Worm (Caenorhabditis elegans) whole organism, L1 larva: ENCODE results near the gene F10E9.3.

Experiments
- C16A3.4 ChIP-seq: fragments of 150-350 bp; optimal IDR thresholded peaks from 2 replicates; lab custom pipeline; 2014; ENCODE audit warnings: missing biosample characterization, missing genetic modification characterization
- C34B4.2 ChIP-seq: sonication (generic microtip); optimal IDR thresholded peaks from 2 replicates; lab custom pipeline; 2017; ENCODE audit warnings: mild to moderate bottlenecking, missing genetic modification characterization, missing compliant biosample characterization
- aly-2 ChIP-seq: fragments of 150-350 bp; optimal IDR thresholded peaks from 2 replicates; lab custom pipeline; 2014; ENCODE audit warnings: missing biosample characterization, missing genetic modification characterization
- ama-1 ChIP-seq: fragments of 150-350 bp; optimal IDR thresholded peaks from 2 replicates; lab custom pipeline; 2014
- ceh-8 ChIP-seq: fragments of 200-800 bp; sonication (Bioruptor generic); optimal IDR thresholded peaks from 2 replicates; lab custom pipeline; 2018; ENCODE audit warnings: mild to moderate bottlenecking, missing genetic modification characterization, moderate library complexity, missing compliant biosample characterization
- ceh-82 ChIP-seq, 3 experiments: fragments of 150-350 bp in 1 of 3; sonication (generic microtip) in 2 of 3; optimal IDR thresholded peaks; 2 replicates each; lab custom pipeline; 2014 to 2017; ENCODE audit warnings: missing biosample characterization in 3 of 3, missing genetic modification characterization in 3 of 3
- ces-1 ChIP-seq: fragments of 150-350 bp; optimal IDR thresholded peaks from 2 replicates; lab custom pipeline; 2014; ENCODE audit warnings: missing biosample characterization, missing genetic modification reagents, missing genetic modification characterization
- dsc-1 ChIP-seq: sonication (generic microtip); optimal IDR thresholded peaks from 2 replicates; lab custom pipeline; 2016; ENCODE audit warnings: mild to moderate bottlenecking, missing genetic modification characterization, missing compliant biosample characterization
- efl-3 ChIP-seq: fragments of 200-800 bp; sonication (Bioruptor generic); optimal IDR thresholded peaks from 2 replicates; lab custom pipeline; 2018; ENCODE audit warnings: mild to moderate bottlenecking, missing genetic modification characterization, missing compliant biosample characterization
- egl-27 ChIP-seq, 2 experiments: fragments of 150-350 bp in 1 of 2; sonication (generic microtip); optimal IDR thresholded peaks; 3 replicates each; lab custom pipeline; 2017 to 2018; ENCODE audit warnings: missing biosample characterization in 2 of 2, missing genetic modification characterization in 2 of 2, missing genetic modification reagents in 2 of 2
- elt-2 ChIP-seq: sonication (generic microtip); optimal IDR thresholded peaks from 2 replicates; lab custom pipeline; 2016; ENCODE audit warnings: missing genetic modification characterization, mild to moderate bottlenecking, inconsistent platforms, missing compliant biosample characterization, missing genetic modification reagents
- fkh-8 ChIP-seq: sonication (generic microtip); optimal IDR thresholded peaks from 2 replicates; lab custom pipeline; 2016; ENCODE audit warnings: mild to moderate bottlenecking, missing genetic modification characterization, missing compliant biosample characterization
- fos-1 ChIP-seq: fragments of 150-350 bp; optimal IDR thresholded peaks from 2 replicates; lab custom pipeline; 2014; ENCODE audit warnings: missing biosample characterization, missing genetic modification characterization
- hlh-17 ChIP-seq: fragments of 200-800 bp; sonication (Bioruptor generic); optimal IDR thresholded peaks from 2 replicates; lab custom pipeline; 2018; ENCODE audit warnings: missing genetic modification characterization, mild to moderate bottlenecking, missing compliant biosample characterization, moderate library complexity, borderline replicate concordance
- hlh-4 ChIP-seq: sonication (generic microtip); optimal IDR thresholded peaks from 2 replicates; lab custom pipeline; 2016; ENCODE audit warnings: mild to moderate bottlenecking, missing genetic modification characterization, missing compliant biosample characterization
- hpl-2 ChIP-seq: fragments of 150-350 bp; optimal IDR thresholded peaks from 2 replicates; lab custom pipeline; 2014; ENCODE audit warnings: missing biosample characterization, missing genetic modification reagents, missing genetic modification characterization
- isw-1 ChIP-seq: fragments of 200-800 bp; sonication (Bioruptor generic); IDR thresholded peaks from 2 replicates; pipeline ENCODE4 v1.3.6; 2022; ENCODE audit warnings: missing genetic modification characterization, missing compliant biosample characterization
- jun-1 ChIP-seq: fragments of 150-350 bp; optimal IDR thresholded peaks from 2 replicates; lab custom pipeline; 2014; ENCODE audit warnings: missing biosample characterization, missing genetic modification reagents, missing genetic modification characterization
- lin-13 ChIP-seq: fragments of 150-350 bp; optimal IDR thresholded peaks from 2 replicates; lab custom pipeline; 2014; ENCODE audit warnings: missing biosample characterization, missing genetic modification reagents, missing genetic modification characterization
- lin-14 ChIP-seq: fragments of 200-800 bp; sonication (Bioruptor generic); optimal IDR thresholded peaks from 2 replicates; lab custom pipeline; 2018; ENCODE audit warnings: mild to moderate bottlenecking, missing genetic modification characterization, moderate library complexity, missing compliant biosample characterization
- lin-15B ChIP-seq: fragments of 150-350 bp; sonication (generic microtip); optimal IDR thresholded peaks from 3 replicates; lab custom pipeline; 2014; ENCODE audit warnings: missing biosample characterization, missing genetic modification characterization
- lin-35 ChIP-seq, 2 experiments: fragments of 150-350 bp; optimal IDR thresholded peaks; 2 replicates each; lab custom pipeline; 2014; ENCODE audit warnings: missing biosample characterization in 2 of 2, missing genetic modification characterization in 2 of 2, missing genetic modification reagents in 2 of 2
- lin-39 ChIP-seq: fragments of 150-350 bp; optimal IDR thresholded peaks from 2 replicates; lab custom pipeline; 2014; ENCODE audit warnings: missing biosample characterization, missing genetic modification reagents, missing genetic modification characterization
- lir-3 ChIP-seq: sonication (generic microtip); optimal IDR thresholded peaks from 2 replicates; lab custom pipeline; 2016; ENCODE audit warnings: mild to moderate bottlenecking, missing genetic modification characterization, moderate library complexity, missing compliant biosample characterization; ENCODE audit not compliant: poor library complexity
- lsy-2 ChIP-seq, 2 experiments: fragments of 150-350 bp; optimal IDR thresholded peaks; 2 replicates each; lab custom pipeline; 2014; ENCODE audit warnings: missing biosample characterization in 2 of 2, missing genetic modification characterization in 2 of 2
- mdl-1 ChIP-seq, 2 experiments: fragments of 150-350 bp; optimal IDR thresholded peaks; 2 replicates each; lab custom pipeline; 2014 to 2017; ENCODE audit warnings: missing biosample characterization in 2 of 2, missing genetic modification characterization in 2 of 2, inconsistent platforms in 1 of 2
- mef-2 ChIP-seq: fragments of 150-350 bp; optimal IDR thresholded peaks from 2 replicates; lab custom pipeline; 2014; ENCODE audit warnings: missing biosample characterization, missing genetic modification characterization
- mep-1 ChIP-seq: fragments of 150-350 bp; optimal IDR thresholded peaks from 2 replicates; lab custom pipeline; 2014; ENCODE audit warnings: missing biosample characterization, missing genetic modification characterization
- nhr-19 ChIP-seq: fragments of 200-800 bp; sonication (Bioruptor generic); conservative IDR thresholded peaks from 2 replicates; pipeline ENCODE4 v1.3.6; 2022; ENCODE audit warnings: missing genetic modification characterization, missing compliant biosample characterization
- nhr-20 ChIP-seq: sonication (generic microtip); optimal IDR thresholded peaks from 2 replicates; lab custom pipeline; 2016; ENCODE audit warnings: mild to moderate bottlenecking, missing genetic modification characterization, missing compliant biosample characterization
- nhr-237 ChIP-seq: fragments of 150-350 bp; optimal IDR thresholded peaks from 2 replicates; lab custom pipeline; 2014; ENCODE audit warnings: missing biosample characterization, missing genetic modification characterization
- nhr-47 ChIP-seq: sonication (generic microtip); optimal IDR thresholded peaks from 2 replicates; lab custom pipeline; 2016; ENCODE audit warnings: mild to moderate bottlenecking, missing genetic modification characterization, moderate library complexity, missing compliant biosample characterization
- nhr-76 ChIP-seq: sonication (generic microtip); optimal IDR thresholded peaks from 2 replicates; lab custom pipeline; 2017; ENCODE audit warnings: missing biosample characterization, missing genetic modification characterization
- nhr-90 ChIP-seq: sonication (generic microtip); optimal IDR thresholded peaks from 2 replicates; lab custom pipeline; 2016; ENCODE audit warnings: mild to moderate bottlenecking, missing genetic modification characterization, missing compliant biosample characterization; ENCODE audit not compliant: poor library complexity
- pag-3 ChIP-seq: sonication (generic microtip); optimal IDR thresholded peaks from 2 replicates; lab custom pipeline; 2017; ENCODE audit warnings: missing genetic modification characterization, mild to moderate bottlenecking, missing compliant biosample characterization, antibody characterized with exemption, borderline replicate concordance; ENCODE audit not compliant: insufficient read depth
- pqm-1 ChIP-seq: sonication (generic microtip); optimal IDR thresholded peaks from 3 replicates; lab custom pipeline; 2017; ENCODE audit warnings: missing biosample characterization, missing genetic modification characterization
- rnt-1 ChIP-seq: sonication (generic microtip); optimal IDR thresholded peaks from 2 replicates; lab custom pipeline; 2016; ENCODE audit warnings: mild to moderate bottlenecking, missing genetic modification characterization, moderate library complexity, missing compliant biosample characterization
- skn-1 ChIP-seq: fragments of 150-350 bp; optimal IDR thresholded peaks from 2 replicates; lab custom pipeline; 2014; ENCODE audit warnings: missing biosample characterization, missing genetic modification characterization
- snu-23 ChIP-seq: sonication (generic microtip); optimal IDR thresholded peaks from 2 replicates; lab custom pipeline; 2016; ENCODE audit warnings: missing genetic modification characterization, missing compliant biosample characterization
- sptf-1 ChIP-seq: fragments of 150-350 bp; optimal IDR thresholded peaks from 2 replicates; lab custom pipeline; 2014; ENCODE audit warnings: missing biosample characterization, missing genetic modification characterization
- sup-37 ChIP-seq: fragments of 200-800 bp; sonication (Bioruptor generic); optimal IDR thresholded peaks from 2 replicates; lab custom pipeline; 2018; ENCODE audit warnings: mild to moderate bottlenecking, missing genetic modification characterization, missing compliant biosample characterization
- tbx-2 ChIP-seq: sonication (generic microtip); optimal IDR thresholded peaks from 2 replicates; lab custom pipeline; 2016; ENCODE audit warnings: missing genetic modification characterization, missing compliant biosample characterization
- unc-86 ChIP-seq: sonication (generic microtip); optimal IDR thresholded peaks from 2 replicates; lab custom pipeline; 2016; ENCODE audit warnings: missing genetic modification characterization, missing compliant biosample characterization
- unc-98 ChIP-seq: fragments of 200-800 bp; sonication (Bioruptor generic); IDR thresholded peaks from 2 replicates; pipeline ENCODE4 v1.3.6; 2022; ENCODE audit warnings: missing genetic modification characterization, missing compliant biosample characterization
- vab-15 ChIP-seq: sonication (generic microtip); optimal IDR thresholded peaks from 2 replicates; lab custom pipeline; 2017; ENCODE audit warnings: missing genotype, mild to moderate bottlenecking, missing genetic modification characterization, missing compliant biosample characterization
- xbp-1 ChIP-seq: sonication (generic microtip); optimal IDR thresholded peaks from 2 replicates; lab custom pipeline; 2016; ENCODE audit warnings: missing genetic modification characterization, missing compliant biosample characterization
- zip-4 ChIP-seq: fragments of 200-800 bp; sonication (Bioruptor generic); optimal IDR thresholded peaks from 2 replicates; lab custom pipeline; 2018; ENCODE audit warnings: mild to moderate bottlenecking, missing genetic modification characterization, moderate library complexity, missing compliant biosample characterization
- ztf-11 ChIP-seq, 2 experiments: sonication (generic microtip); optimal IDR thresholded peaks; 2 replicates each; lab custom pipeline; 2016 to 2017; ENCODE audit warnings: missing genetic modification characterization in 2 of 2, missing biosample characterization in 1 of 2, missing compliant biosample characterization in 1 of 2
- ztf-4 ChIP-seq: fragments of 150-350 bp; optimal IDR thresholded peaks from 2 replicates; lab custom pipeline; 2014; ENCODE audit warnings: missing biosample characterization, missing genetic modification characterization

The F10E9.3 gene

DNA sequence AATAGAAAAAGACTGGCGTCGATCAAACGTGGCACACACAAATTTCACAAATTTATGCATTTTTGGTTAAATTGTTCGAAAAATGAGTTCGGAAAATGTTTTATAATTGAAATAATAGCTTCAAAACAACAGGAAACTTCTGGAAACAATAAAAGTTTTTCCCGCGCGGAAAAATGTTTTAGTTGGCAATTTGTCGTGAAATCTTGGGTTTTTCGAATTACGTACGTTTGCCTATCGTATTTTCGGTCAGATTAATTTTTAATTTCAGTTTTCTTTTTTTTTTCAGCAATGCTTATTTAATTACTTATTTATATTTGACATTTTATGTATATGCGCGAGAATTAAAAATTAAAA, 44.6 kb downstream of the F10E9.3 start:
- TF ChIP-seq mdl-1 (tag; optimal IDR thresholded peaks at IDR 0.05; lab: Kevin White, UChicago) (no peak), aly-2 (tag; lab: Kevin White, UChicago) (no peak), dsc-1 (tag; lab: Kevin White, UChicago) (no peak), nhr-76 (tag; lab: Kevin White, UChicago) (no peak), jun-1 (no peak), tbx-2 (no peak)

DNA sequence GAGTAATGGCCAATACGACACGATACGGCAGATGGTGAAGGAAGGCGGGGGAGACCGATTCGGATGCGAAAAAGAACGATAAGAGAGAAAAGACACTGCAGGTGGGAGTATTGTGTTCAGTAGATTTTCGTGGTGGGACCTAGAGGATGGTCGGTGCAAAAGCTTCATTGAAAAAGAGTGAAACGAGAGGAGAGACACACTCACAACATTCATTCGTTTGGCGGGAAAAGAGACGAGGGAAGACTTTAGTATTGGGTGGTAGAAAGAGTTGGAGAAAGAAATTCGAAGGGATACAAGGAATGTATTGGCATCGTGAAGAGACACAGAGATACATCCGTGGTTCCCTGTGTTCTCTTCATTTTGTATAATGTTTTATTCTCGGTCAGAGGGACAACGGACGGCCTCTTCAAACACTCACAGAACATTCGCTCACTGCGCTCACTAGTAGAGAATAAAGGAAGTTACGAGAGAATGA, 45.6 kb downstream of the F10E9.3 start:
- TF ChIP-seq sptf-1: no peak
- peak; percentile 57 for TF ChIP-seq xbp-1 (tag; lab: Kevin White, UChicago)
- peak; percentile 80 for TF ChIP-seq fkh-8 (tag; lab: Kevin White, UChicago)
- TF ChIP-seq ztf-4 (tag; lab: Kevin White, UChicago): peak; percentile 69
- peak in 1 of 2 experiments; percentile 4 for TF ChIP-seq egl-27 (tag; optimal IDR thresholded peaks at IDR 0.05; lab: Kevin White, UChicago)
- peak; percentile 50 for TF ChIP-seq jun-1
- peak; percentile 63 for TF ChIP-seq nhr-90 (tag; lab: Kevin White, UChicago)
- no peak for TF ChIP-seq pqm-1
- TF ChIP-seq mef-2 (tag; lab: Kevin White, UChicago): peak; percentile 29
- peak; percentile 74 to 93 for TF ChIP-seq lsy-2 (tag; optimal IDR thresholded peaks at IDR 0.05; lab: Kevin White, UChicago)
- TF ChIP-seq mep-1: peak; percentile 82
- TF ChIP-seq lin-15B (tag; lab: Kevin White, UChicago): peak; percentile 46
- TF ChIP-seq vab-15 (tag; lab: Kevin White, UChicago): no peak
- TF ChIP-seq lin-13: peak; percentile 56
- no peak for TF ChIP-seq C34B4.2 (tag; lab: Kevin White, UChicago)
- peak; percentile 17; the same call in 1 of the 2 replicates for TF ChIP-seq isw-1
- TF ChIP-seq pag-3: no peak
- TF ChIP-seq unc-98 (GFP tag; lab: Robert Waterston, UW): no peak
- TF ChIP-seq nhr-237 (tag; lab: Kevin White, UChicago): no peak
- TF ChIP-seq lin-39 (tag; lab: Kevin White, UChicago): no peak
- TF ChIP-seq rnt-1 (tag; lab: Kevin White, UChicago): peak; percentile 65
- peak; percentile 88 for TF ChIP-seq nhr-20
- TF ChIP-seq ceh-8 (GFP tag; lab: Kevin White, UChicago): peak; percentile 10
- peak; percentile 61 to 80 for TF ChIP-seq lin-35 (GFP tag; optimal IDR thresholded peaks at IDR 0.05; lab: Kevin White, UChicago)
- no peak for TF ChIP-seq ces-1 (GFP tag; lab: Kevin White, UChicago)
- TF ChIP-seq aly-2 (tag; lab: Kevin White, UChicago): peak; percentile 77
- TF ChIP-seq mdl-1 (tag; optimal IDR thresholded peaks at IDR 0.05; lab: Kevin White, UChicago): peak in 1 of 2 experiments; percentile 51
- TF ChIP-seq unc-86: peak; percentile 69
- TF ChIP-seq snu-23 (GFP tag; lab: Kevin White, UChicago): peak; percentile 91
- no peak for TF ChIP-seq hlh-17 (GFP tag; lab: Kevin White, UChicago)
- no peak for TF ChIP-seq hpl-2 (GFP tag; lab: Kevin White, UChicago)
- no peak for TF ChIP-seq ama-1 (lab: Kevin White, UChicago)
- TF ChIP-seq lir-3 (tag; lab: Kevin White, UChicago): peak; percentile 63
- TF ChIP-seq fos-1: peak; percentile 14
- peak; percentile 19 for TF ChIP-seq skn-1 (tag; lab: Kevin White, UChicago)
- TF ChIP-seq ceh-82 (tag; optimal IDR thresholded peaks at IDR 0.05; lab: Kevin White, UChicago): peak; percentile 15 to 61 (median 54)
- peak; percentile 58 for TF ChIP-seq dsc-1 (tag; lab: Kevin White, UChicago)
- no peak for TF ChIP-seq sup-37 (GFP tag; lab: Kevin White, UChicago)
- TF ChIP-seq zip-4 (GFP tag; lab: Kevin White, UChicago): peak; percentile 10
- peak in 1 of 2 experiments; percentile 56 for TF ChIP-seq ztf-11 (tag; optimal IDR thresholded peaks at IDR 0.05; lab: Kevin White, UChicago)
- TF ChIP-seq C16A3.4 (tag; lab: Kevin White, UChicago): peak; percentile 69
- no peak for TF ChIP-seq hlh-4 (tag; lab: Kevin White, UChicago)
- TF ChIP-seq efl-3 (GFP tag; lab: Kevin White, UChicago): no peak
- peak; percentile 69 for TF ChIP-seq nhr-47 (tag; lab: Kevin White, UChicago)
- TF ChIP-seq lin-14 (GFP tag; lab: Kevin White, UChicago): peak; percentile 95
- peak; percentile 74 for TF ChIP-seq tbx-2
- peak; percentile 2 for TF ChIP-seq elt-2 (tag; lab: Kevin White, UChicago)
- peak; percentile 75 for TF ChIP-seq nhr-19 (GFP tag; lab: Robert Waterston, UW)
